Fruit fly (Drosophila melanogaster) whole organism, prepupa: ENCODE results near the gene CG45065.
A peak's percentile ranks its signal among the peaks of the same experiment; 100 is the strongest.

ENCODE experiments used
- Blimp-1 ChIP-seq: fragments of 200-800 bp; sonication (Bioruptor generic); optimal IDR thresholded peaks from 3 replicates; lab custom pipeline; 2017; ENCODE audit warnings: missing biosample characterization, missing genetic modification characterization, mild to moderate bottlenecking, moderate library complexity, missing genetic modification reagents
- CG10669 ChIP-seq: fragments of 200-800 bp; sonication (Bioruptor generic); optimal IDR thresholded peaks from 3 replicates; lab custom pipeline; 2018; ENCODE audit warnings: missing biosample characterization, mild to moderate bottlenecking, missing genetic modification characterization, moderate library complexity
- CG11294 ChIP-seq: fragments of 200-800 bp; sonication (Bioruptor generic); IDR thresholded peaks from 2 replicates; pipeline ENCODE4 v1.3.6; 2022; ENCODE audit warnings: missing biosample characterization, missing genetic modification characterization
- CG11762 ChIP-seq: fragments of 200-800 bp; sonication (Bioruptor generic); optimal IDR thresholded peaks from 3 replicates; lab custom pipeline; 2016; ENCODE audit warnings: missing biosample characterization, missing genetic modification characterization; ENCODE audit not compliant: insufficient read depth
- CG11902 ChIP-seq: fragments of 200-800 bp; sonication (Bioruptor generic); optimal IDR thresholded peaks from 3 replicates; lab custom pipeline; 2016; ENCODE audit warnings: missing biosample characterization, missing genetic modification characterization
- CG15336 ChIP-seq: fragments of 200-800 bp; sonication (Bioruptor generic); IDR thresholded peaks from 2 replicates; pipeline ENCODE4 v1.3.6; 2022; ENCODE audit warnings: missing biosample characterization, missing genetic modification characterization
- CG1621 ChIP-seq: fragments of 200-800 bp; sonication (Bioruptor generic); optimal IDR thresholded peaks from 3 replicates; lab custom pipeline; 2018; ENCODE audit warnings: missing biosample characterization, mild to moderate bottlenecking, missing genetic modification characterization
- CG16779 ChIP-seq: fragments of 200-800 bp; sonication (Bioruptor generic); optimal IDR thresholded peaks from 3 replicates; lab custom pipeline; 2017; ENCODE audit warnings: missing biosample characterization, mild to moderate bottlenecking, missing genetic modification characterization
- CG3032 ChIP-seq: fragments of 200-800 bp; optimal IDR thresholded peaks from 2 replicates; lab custom pipeline; 2019; ENCODE audit warnings: missing biosample characterization, mild to moderate bottlenecking, missing genetic modification characterization, moderate library complexity
- CG31627 ChIP-seq: fragments of 200-800 bp; sonication (Bioruptor generic); optimal IDR thresholded peaks from 3 replicates; lab custom pipeline; 2016; ENCODE audit warnings: missing biosample characterization, missing genetic modification characterization
- CG34406 ChIP-seq: fragments of 200-800 bp; sonication (Bioruptor generic); optimal IDR thresholded peaks from 3 replicates; lab custom pipeline; 2016; ENCODE audit warnings: missing biosample characterization, missing genetic modification characterization
- CG3919 ChIP-seq: fragments of 200-800 bp; sonication (Bioruptor generic); optimal IDR thresholded peaks from 3 replicates; lab custom pipeline; 2016; ENCODE audit warnings: missing biosample characterization, missing genetic modification characterization
- CG4318 ChIP-seq: fragments of 200-800 bp; sonication (Bioruptor generic); optimal IDR thresholded peaks from 3 replicates; lab custom pipeline; 2017; ENCODE audit warnings: missing biosample characterization, mild to moderate bottlenecking, missing genetic modification characterization
- CG6163 ChIP-seq: fragments of 200-800 bp; sonication (Bioruptor generic); IDR thresholded peaks from 3 replicates; pipeline ENCODE4 v1.3.6; 2022; ENCODE audit warnings: missing biosample characterization, missing genetic modification characterization
- CG6276 ChIP-seq: fragments of 200-800 bp; sonication (Bioruptor generic); optimal IDR thresholded peaks from 2 replicates; lab custom pipeline; 2017; ENCODE audit warnings: missing biosample characterization, mild to moderate bottlenecking, missing genetic modification characterization
- CG6792 ChIP-seq: fragments of 200-800 bp; sonication (Bioruptor generic); optimal IDR thresholded peaks from 3 replicates; lab custom pipeline; 2016; ENCODE audit warnings: missing biosample characterization, missing genetic modification characterization
- CG6808 ChIP-seq: fragments of 200-800 bp; sonication (Bioruptor generic); optimal IDR thresholded peaks from 3 replicates; lab custom pipeline; 2017; ENCODE audit warnings: missing biosample characterization, missing genetic modification characterization, mild to moderate bottlenecking, moderate library complexity, missing genetic modification reagents
- CG6854 ChIP-seq: fragments of 200-800 bp; sonication (Bioruptor generic); optimal IDR thresholded peaks from 2 replicates; lab custom pipeline; 2017; ENCODE audit warnings: missing biosample characterization, mild to moderate bottlenecking, missing genetic modification characterization
- CG7368 ChIP-seq: fragments of 200-800 bp; sonication (Bioruptor generic); optimal IDR thresholded peaks from 3 replicates; lab custom pipeline; 2016; ENCODE audit warnings: missing biosample characterization, missing genetic modification characterization
- CG8319 ChIP-seq: fragments of 200-800 bp; sonication (Bioruptor generic); optimal IDR thresholded peaks from 3 replicates; lab custom pipeline; 2016; ENCODE audit warnings: missing biosample characterization, missing genetic modification characterization
- CG8632 ChIP-seq: fragments of 200-800 bp; sonication (Bioruptor generic); optimal IDR thresholded peaks from 3 replicates; lab custom pipeline; 2016; ENCODE audit warnings: missing biosample characterization, missing genetic modification characterization
- CG9139 ChIP-seq: fragments of 200-800 bp; sonication (Bioruptor generic); optimal IDR thresholded peaks from 3 replicates; lab custom pipeline; 2017; ENCODE audit warnings: missing biosample characterization, mild to moderate bottlenecking, missing genetic modification characterization
- Eip75B ChIP-seq: fragments of 200-800 bp; sonication (Bioruptor generic); optimal IDR thresholded peaks from 3 replicates; lab custom pipeline; 2016; ENCODE audit warnings: missing biosample characterization, missing genetic modification characterization
- Eip78C ChIP-seq: fragments of 200-800 bp; sonication (Bioruptor generic); peaks from one replicate; lab custom pipeline; 2016; ENCODE audit warnings: missing biosample characterization, missing genetic modification characterization
- Eip93F ChIP-seq: fragments of 200-800 bp; sonication (Bioruptor generic); optimal IDR thresholded peaks from 2 replicates; lab custom pipeline; 2016; ENCODE audit warnings: missing biosample characterization, mild to moderate bottlenecking, missing genetic modification characterization
- Ets21C ChIP-seq: fragments of 200-800 bp; sonication (Bioruptor generic); optimal IDR thresholded peaks from 3 replicates; lab custom pipeline; 2016; ENCODE audit warnings: missing biosample characterization, missing genetic modification characterization
- Ets96B ChIP-seq: fragments of 200-800 bp; optimal IDR thresholded peaks from 2 replicates; lab custom pipeline; 2019; ENCODE audit warnings: missing biosample characterization, mild to moderate bottlenecking, missing genetic modification characterization, moderate library complexity
- Gug ChIP-seq: fragments of 200-800 bp; sonication (Bioruptor generic); IDR thresholded peaks from 2 replicates; pipeline ENCODE4 v1.3.6; 2022; ENCODE audit warnings: missing biosample characterization, missing genetic modification characterization
- Hr38 ChIP-seq: sonication (Bioruptor generic); optimal IDR thresholded peaks from 2 replicates; lab custom pipeline; 2016; ENCODE audit warnings: missing biosample characterization, missing genetic modification characterization
- Hr39 ChIP-seq: fragments of 200-800 bp; sonication (Bioruptor generic); optimal IDR thresholded peaks from 2 replicates; lab custom pipeline; 2016; ENCODE audit warnings: missing biosample characterization, missing genetic modification characterization
- Lpt ChIP-seq: fragments of 200-800 bp; sonication (Bioruptor generic); optimal IDR thresholded peaks from 3 replicates; lab custom pipeline; 2016; ENCODE audit warnings: missing biosample characterization, missing genetic modification characterization
- Met ChIP-seq: fragments of 200-800 bp; sonication (Bioruptor generic); optimal IDR thresholded peaks from 3 replicates; lab custom pipeline; 2016; ENCODE audit warnings: missing biosample characterization, missing genetic modification characterization
- OdsH ChIP-seq: fragments of 200-800 bp; sonication (Bioruptor generic); optimal IDR thresholded peaks from 3 replicates; lab custom pipeline; 2016; ENCODE audit warnings: missing biosample characterization, missing genetic modification characterization
- Smox ChIP-seq: fragments of 200-800 bp; sonication (Bioruptor generic); optimal IDR thresholded peaks from 3 replicates; lab custom pipeline; 2016; ENCODE audit warnings: missing biosample characterization, missing genetic modification characterization
- Sox102F ChIP-seq: fragments of 200-800 bp; sonication (Bioruptor generic); optimal IDR thresholded peaks from 2 replicates; lab custom pipeline; 2016; ENCODE audit warnings: missing biosample characterization, mild to moderate bottlenecking, missing genetic modification characterization
- Sox14 ChIP-seq: fragments of 200-800 bp; sonication (Bioruptor generic); optimal IDR thresholded peaks from 3 replicates; lab custom pipeline; 2016; ENCODE audit warnings: missing biosample characterization, missing genetic modification characterization
- acj6 ChIP-seq: fragments of 200-800 bp; sonication (Bioruptor generic); optimal IDR thresholded peaks from 3 replicates; lab custom pipeline; 2016; ENCODE audit warnings: missing biosample characterization, missing genetic modification characterization
- cyc ChIP-seq: fragments of 200-800 bp; sonication (Bioruptor generic); optimal IDR thresholded peaks from 3 replicates; lab custom pipeline; 2016; ENCODE audit warnings: missing biosample characterization, missing genetic modification characterization
- dac ChIP-seq: fragments of 200-800 bp; sonication (Bioruptor generic); optimal IDR thresholded peaks from 2 replicates; lab custom pipeline; 2017; ENCODE audit warnings: missing biosample characterization, mild to moderate bottlenecking, missing genetic modification characterization
- dsx ChIP-seq: fragments of 200-800 bp; optimal IDR thresholded peaks from 3 replicates; lab custom pipeline; 2019; ENCODE audit warnings: missing biosample characterization, mild to moderate bottlenecking, missing genetic modification characterization, moderate library complexity; ENCODE audit not compliant: poor library complexity, severe bottlenecking
- eg ChIP-seq: fragments of 200-800 bp; sonication (Bioruptor generic); IDR thresholded peaks from 3 replicates; pipeline ENCODE4 v1.3.6; 2022; ENCODE audit warnings: missing biosample characterization, missing genetic modification characterization
- esn ChIP-seq: fragments of 200-800 bp; sonication (Bioruptor generic); optimal IDR thresholded peaks from 2 replicates; lab custom pipeline; 2016; ENCODE audit warnings: missing biosample characterization, mild to moderate bottlenecking, missing genetic modification characterization, moderate library complexity
- fd59A ChIP-seq: fragments of 200-800 bp; sonication (Bioruptor generic); optimal IDR thresholded peaks from 2 replicates; lab custom pipeline; 2017; ENCODE audit warnings: missing biosample characterization, mild to moderate bottlenecking, missing genetic modification characterization, missing genetic modification reagents
- fd85E ChIP-seq: fragments of 200-800 bp; sonication (Bioruptor generic); optimal IDR thresholded peaks from 3 replicates; lab custom pipeline; 2016; ENCODE audit warnings: missing biosample characterization, missing genetic modification characterization
- fkh ChIP-seq: fragments of 200-800 bp; sonication (Bioruptor generic); optimal IDR thresholded peaks from 3 replicates; lab custom pipeline; 2017; ENCODE audit warnings: missing biosample characterization, mild to moderate bottlenecking, missing genetic modification characterization, moderate library complexity
- pdm3 ChIP-seq: fragments of 200-800 bp; sonication (Bioruptor generic); optimal IDR thresholded peaks from 3 replicates; lab custom pipeline; 2016; ENCODE audit warnings: missing biosample characterization, missing genetic modification characterization
- salr ChIP-seq, 2 experiments: fragments of 200-800 bp; sonication (Bioruptor generic); optimal IDR thresholded peaks; 3 replicates each; lab custom pipeline; 2016 to 2018; ENCODE audit warnings: missing biosample characterization in 2 of 2, missing genetic modification characterization in 2 of 2, mild to moderate bottlenecking in 1 of 2
- ss ChIP-seq, 2 experiments: fragments of 200-800 bp; sonication (Bioruptor generic); optimal IDR thresholded peaks; 2 replicates in 1 of 2; 3 replicates in 1 of 2; lab custom pipeline; 2017 to 2018; ENCODE audit warnings: mild to moderate bottlenecking in 2 of 2, missing biosample characterization in 2 of 2, missing genetic modification characterization in 2 of 2, moderate library complexity in 1 of 2
- svp ChIP-seq: fragments of 200-800 bp; sonication (Bioruptor generic); peaks from one replicate; lab custom pipeline; 2016; ENCODE audit warnings: missing biosample characterization, missing genetic modification characterization
- topi ChIP-seq: fragments of 200-800 bp; sonication (Bioruptor generic); optimal IDR thresholded peaks from 3 replicates; lab custom pipeline; 2016; ENCODE audit warnings: missing biosample characterization, missing genetic modification characterization
- vri ChIP-seq: fragments of 200-800 bp; sonication (Bioruptor generic); optimal IDR thresholded peaks from 3 replicates; lab custom pipeline; 2016; ENCODE audit warnings: missing biosample characterization, mild to moderate bottlenecking, missing genetic modification characterization

CG45065 gene

DNA sequence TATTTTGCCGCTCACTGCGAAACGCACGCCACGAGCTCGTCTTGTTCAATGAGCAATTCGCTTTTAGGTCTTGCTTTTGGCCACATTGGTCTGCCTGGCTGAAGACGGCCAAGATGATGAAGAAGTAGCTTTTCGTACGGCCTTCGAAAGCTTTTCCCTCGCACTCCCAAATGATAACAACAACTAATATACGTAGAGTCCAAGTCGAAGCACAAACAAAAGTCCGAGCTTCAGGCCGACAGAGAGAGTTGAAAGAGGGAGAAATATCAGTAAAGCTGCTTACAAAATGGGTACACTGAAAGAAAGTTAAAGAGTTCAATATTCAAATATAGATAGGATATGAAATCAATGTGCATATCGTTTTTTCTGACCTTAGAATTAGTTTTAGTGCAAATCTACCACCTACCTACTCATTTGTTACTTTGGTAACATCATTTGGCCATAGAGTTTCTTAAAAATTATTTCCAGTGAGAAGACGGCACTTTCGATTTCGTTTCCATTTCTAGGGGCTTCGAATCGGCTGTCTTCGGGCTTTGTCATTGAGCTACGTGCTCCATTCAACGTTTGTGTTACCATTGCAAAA, at the start of gene CG45065, which contains the start of gene CG45064:
CG45065 (minus strand) TSS at position 51 of the 583 bp plus-strand sequence.
CG45064 (minus strand) TSS at position 51 of the 583 bp plus-strand sequence.
- TF ChIP-seq fd85E (GFP tag; lab: Kevin White, UChicago), result peak; percentile 64
- peak; percentile 89 for TF ChIP-seq Met
- peak; percentile 89 for TF ChIP-seq Hr39 (GFP tag; lab: Kevin White, UChicago)
- peak; percentile 85 for TF ChIP-seq topi
- peak; percentile 41 for TF ChIP-seq Hr38
- peak; percentile 63 for TF ChIP-seq Ets96B (tag; lab: Kevin White, UChicago)
- peak; percentile 90 for TF ChIP-seq CG6276 (GFP tag; lab: Kevin White, UChicago)
- TF ChIP-seq Ets21C (GFP tag; lab: Kevin White, UChicago), result peak; percentile 76
- TF ChIP-seq eg (GFP tag; lab: Robert Waterston, UW), result peak; percentile 94
- peak; percentile 86 for TF ChIP-seq acj6
- TF ChIP-seq CG8319 (GFP tag; lab: Kevin White, UChicago), result peak; percentile 86
- peak; percentile 89 for TF ChIP-seq CG3919 (GFP tag; lab: Kevin White, UChicago)
- peak; percentile 83 for TF ChIP-seq dac (GFP tag; lab: Kevin White, UChicago)
- peak; percentile 93 for TF ChIP-seq CG15336 (GFP tag; lab: Robert Waterston, UW)
- peak; percentile 89 for TF ChIP-seq OdsH
- TF ChIP-seq CG6854 (GFP tag; lab: Kevin White, UChicago), result no peak
- peak; percentile 85 for TF ChIP-seq Sox14
- peak; percentile 88 for TF ChIP-seq Sox102F (GFP tag; lab: Kevin White, UChicago)
- peak; percentile 64 for TF ChIP-seq CG3032
- TF ChIP-seq CG34406 (GFP tag; lab: Kevin White, UChicago), result peak; percentile 90
- TF ChIP-seq esn (GFP tag; lab: Kevin White, UChicago), result peak; percentile 92
- peak; percentile 91 for TF ChIP-seq pdm3 (GFP tag; lab: Kevin White, UChicago)
- peak; percentile 97 for TF ChIP-seq Eip78C
- TF ChIP-seq Smox, result peak; percentile 81
- peak; percentile 67 for TF ChIP-seq svp (GFP tag; lab: Kevin White, UChicago)
- TF ChIP-seq CG16779, result peak; percentile 52
- TF ChIP-seq CG4318 (GFP tag; lab: Kevin White, UChicago), result peak; percentile 87
- TF ChIP-seq CG6808 (GFP tag; lab: Kevin White, UChicago), result peak; percentile 47
- TF ChIP-seq ss (GFP tag; optimal IDR thresholded peaks at IDR 0.05; lab: Kevin White, UChicago), result peak; percentile 17 to 70
- TF ChIP-seq salr (GFP tag; optimal IDR thresholded peaks at IDR 0.05; lab: Kevin White, UChicago), result peak in 1 of 2 experiments; percentile 57
- TF ChIP-seq CG9139, result no peak
- TF ChIP-seq Eip93F (GFP tag; lab: Kevin White, UChicago), result peak; percentile 36
- peak; percentile 88 for TF ChIP-seq CG8632 (GFP tag; lab: Kevin White, UChicago)
- peak; percentile 8 for TF ChIP-seq fkh
- TF ChIP-seq Gug (GFP tag; lab: Robert Waterston, UW), result peak; percentile 83
- TF ChIP-seq CG11762 (GFP tag; lab: Kevin White, UChicago), result peak; percentile 85
- TF ChIP-seq CG11902 (GFP tag; lab: Kevin White, UChicago), result peak; percentile 80
- TF ChIP-seq CG11294 (GFP tag; lab: Robert Waterston, UW), result peak; percentile 62; the same call in 1 of the 2 replicates
- peak; percentile 98 for TF ChIP-seq Blimp-1 (GFP tag; lab: Kevin White, UChicago)
- TF ChIP-seq Lpt (GFP tag; lab: Kevin White, UChicago), result peak; percentile 91
- TF ChIP-seq dsx, result peak; percentile 82
- peak; percentile 21 for TF ChIP-seq fd59A
- TF ChIP-seq CG6163 (GFP tag; lab: Robert Waterston, UW), result peak; percentile 91
- TF ChIP-seq cyc, result peak; percentile 84
- TF ChIP-seq CG10669 (GFP tag; lab: Kevin White, UChicago), result peak; percentile 66
- peak; percentile 90 for TF ChIP-seq Eip75B (GFP tag; lab: Kevin White, UChicago)
- peak; percentile 73 for TF ChIP-seq vri (GFP tag; lab: Kevin White, UChicago)
- peak; percentile 91 for TF ChIP-seq CG6792 (GFP tag; lab: Kevin White, UChicago)
- TF ChIP-seq CG7368 (GFP tag; lab: Kevin White, UChicago), result peak; percentile 79
- TF ChIP-seq CG31627 (GFP tag; lab: Kevin White, UChicago), result peak; percentile 88
- no peak for TF ChIP-seq CG1621 (tag; lab: Kevin White, UChicago)
